Worm (Caenorhabditis elegans): ENCODE results near the gene adss-1.

DNA sequence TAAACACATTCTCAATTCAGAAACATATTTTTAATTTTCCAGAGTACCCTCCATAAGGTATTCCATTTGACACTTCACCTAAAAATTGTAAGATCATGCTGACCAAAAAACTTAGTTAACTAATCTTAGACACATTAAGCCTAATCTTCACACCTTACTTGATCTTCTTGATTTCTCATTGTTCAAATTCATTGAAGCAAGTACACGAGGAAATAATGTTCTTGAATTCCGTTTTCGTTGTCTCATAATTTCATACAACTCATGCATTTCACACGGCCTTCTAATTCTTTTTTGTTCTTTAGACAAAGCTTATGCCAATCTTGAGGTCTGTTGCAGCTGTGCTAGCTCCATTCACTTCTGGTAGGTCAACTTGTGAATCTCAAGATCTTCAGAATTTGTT, 48.8 kb upstream of the adss-1 start, which contains the start of gene srd-33:
- no peak for TF ChIP-seq R02D3.7 (tag; optimal IDR thresholded peaks at IDR 0.05)
- TF ChIP-seq fos-1 (tag; optimal IDR thresholded peaks at IDR 0.05): no peak
- no peak for TF ChIP-seq nhr-77 (tag; optimal IDR thresholded peaks at IDR 0.05)
- no peak for TF ChIP-seq elt-2 (tag; optimal IDR thresholded peaks at IDR 0.05)
- TF ChIP-seq lin-15B (tag; optimal IDR thresholded peaks at IDR 0.05): no peak
- no peak for TF ChIP-seq ama-1 (optimal IDR thresholded peaks at IDR 0.05)
- TF ChIP-seq nhr-28 (tag; optimal IDR thresholded peaks at IDR 0.05): no peak
- no peak for TF ChIP-seq ztf-4 (tag; optimal IDR thresholded peaks at IDR 0.05)
- TF ChIP-seq tbx-2 (tag; optimal IDR thresholded peaks at IDR 0.05): no peak
- TF ChIP-seq zag-1 (tag; optimal IDR thresholded peaks at IDR 0.05): no peak
- TF ChIP-seq aly-2 (tag; optimal IDR thresholded peaks at IDR 0.05): no peak
- TF ChIP-seq unc-39 (tag; optimal IDR thresholded peaks at IDR 0.05): no peak
- TF ChIP-seq ceh-82 (tag; optimal IDR thresholded peaks at IDR 0.05): no peak

Measured in whole organism, L3 larva.